Worm (Caenorhabditis elegans) whole organism, young adult: ENCODE results near the gene Y42G9A.3.

Experiments
- B0035.1 ChIP-seq: sonication (generic microtip); optimal IDR thresholded peaks from 2 replicates; lab custom pipeline; 2016; ENCODE audit warnings: missing genetic modification characterization, mild to moderate bottlenecking, missing compliant biosample characterization, missing genotype, missing genetic modification reagents
- B0261.1 ChIP-seq: sonication (generic microtip); optimal IDR thresholded peaks from 2 replicates; lab custom pipeline; 2016; ENCODE audit warnings: mild to moderate bottlenecking, missing genetic modification characterization, moderate library complexity, missing compliant biosample characterization
- C17E4.6 ChIP-seq: fragments of 200-800 bp; sonication (Bioruptor generic); IDR thresholded peaks from 2 replicates; pipeline ENCODE4 v1.3.6; 2022; ENCODE audit warnings: missing genetic modification reagents, missing genetic modification characterization, missing compliant biosample characterization
- F33H1.4 ChIP-seq: fragments of 200-800 bp; sonication (Bioruptor generic); IDR thresholded peaks from 2 replicates; pipeline ENCODE4 v1.3.6; 2022; ENCODE audit warnings: missing genetic modification reagents, missing genetic modification characterization, missing compliant biosample characterization
- F37B4.10 ChIP-seq: fragments of 200-800 bp; sonication (Bioruptor generic); IDR thresholded peaks from 2 replicates; pipeline ENCODE4 v1.3.6; 2022; ENCODE audit warnings: missing genetic modification characterization, missing compliant biosample characterization
- F55B11.4 ChIP-seq: sonication (generic microtip); optimal IDR thresholded peaks from 2 replicates; lab custom pipeline; 2016; ENCODE audit warnings: missing compliant biosample characterization, missing genetic modification characterization, borderline replicate concordance; ENCODE audit not compliant: insufficient read depth
- K11D2.4 ChIP-seq: fragments of 200-800 bp; sonication (Bioruptor generic); IDR thresholded peaks from 2 replicates; pipeline ENCODE4 v1.3.6; 2022; ENCODE audit warnings: missing genetic modification reagents, missing genetic modification characterization, missing compliant biosample characterization
- T07F8.4 ChIP-seq: sonication (generic microtip); optimal IDR thresholded peaks from 2 replicates; lab custom pipeline; 2016; ENCODE audit warnings: mild to moderate bottlenecking, missing genetic modification characterization, moderate library complexity, missing compliant biosample characterization
- Y53G8AR.9 ChIP-seq: fragments of 200-800 bp; sonication (Bioruptor generic); conservative IDR thresholded peaks from 2 replicates; pipeline ENCODE4 v1.3.6; 2022; ENCODE audit warnings: missing genetic modification reagents, missing genetic modification characterization, missing compliant biosample characterization
- Y56A3A.18 ChIP-seq: fragments of 200-800 bp; sonication (Bioruptor generic); IDR thresholded peaks from 2 replicates; pipeline ENCODE4 v1.3.6; 2022; ENCODE audit warnings: missing genetic modification reagents, missing genetic modification characterization, missing compliant biosample characterization
- Y79H2A.3 ChIP-seq: fragments of 200-800 bp; sonication (Bioruptor generic); conservative IDR thresholded peaks from 2 replicates; pipeline ENCODE4 v1.3.6; 2022; ENCODE audit warnings: missing genetic modification reagents, missing genetic modification characterization, missing compliant biosample characterization
- aptf-2 ChIP-seq: fragments of 200-800 bp; sonication (Bioruptor generic); conservative IDR thresholded peaks from 2 replicates; pipeline ENCODE4 v1.3.6; 2022; ENCODE audit warnings: missing genetic modification reagents, missing genetic modification characterization, missing compliant biosample characterization
- aptf-3 ChIP-seq: fragments of 200-800 bp; sonication (Bioruptor generic); IDR thresholded peaks from 2 replicates; pipeline ENCODE4 v1.3.6; 2022; ENCODE audit warnings: missing genetic modification characterization, missing compliant biosample characterization
- atf-7 ChIP-seq: sonication (generic microtip); optimal IDR thresholded peaks from 2 replicates; lab custom pipeline; 2017; ENCODE audit warnings: mild to moderate bottlenecking, missing genetic modification characterization, missing compliant biosample characterization
- bed-1 ChIP-seq: fragments of 200-800 bp; sonication (Bioruptor generic); IDR thresholded peaks from 2 replicates; pipeline ENCODE4 v1.3.6; 2022; ENCODE audit warnings: missing genetic modification reagents, missing genetic modification characterization, missing compliant biosample characterization
- ccch-3 ChIP-seq: fragments of 200-800 bp; sonication (Bioruptor generic); optimal IDR thresholded peaks from 2 replicates; lab custom pipeline; 2018; ENCODE audit warnings: mild to moderate bottlenecking, missing genetic modification characterization, missing compliant biosample characterization
- cebp-2 ChIP-seq: fragments of 200-800 bp; sonication (Bioruptor generic); IDR thresholded peaks from 2 replicates; pipeline ENCODE4 v1.3.6; 2022; ENCODE audit warnings: missing genetic modification characterization, missing compliant biosample characterization
- ceh-79 ChIP-seq: sonication (generic microtip); optimal IDR thresholded peaks from 2 replicates; lab custom pipeline; 2017; ENCODE audit warnings: mild to moderate bottlenecking, missing genetic modification characterization, missing compliant biosample characterization
- dox-1 ChIP-seq: fragments of 200-800 bp; sonication (Bioruptor generic); IDR thresholded peaks from 2 replicates; pipeline ENCODE4 v1.3.6; 2022; ENCODE audit warnings: missing genetic modification reagents, missing genetic modification characterization, missing compliant biosample characterization
- dpff-1 ChIP-seq: sonication (generic microtip); optimal IDR thresholded peaks from 2 replicates; lab custom pipeline; 2017; ENCODE audit warnings: mild to moderate bottlenecking, missing genetic modification characterization, missing compliant biosample characterization
- ets-4 ChIP-seq: fragments of 200-800 bp; sonication (Bioruptor generic); optimal IDR thresholded peaks from 2 replicates; lab custom pipeline; 2018; ENCODE audit warnings: mild to moderate bottlenecking, missing genetic modification characterization, missing compliant biosample characterization
- fkh-3 ChIP-seq: sonication (generic microtip); optimal IDR thresholded peaks from 2 replicates; lab custom pipeline; 2016; ENCODE audit warnings: mild to moderate bottlenecking, missing genetic modification characterization, missing compliant biosample characterization
- hmg-1.2 ChIP-seq: fragments of 200-800 bp; sonication (Bioruptor generic); IDR thresholded peaks from 2 replicates; pipeline ENCODE4 v1.3.6; 2022; ENCODE audit warnings: missing genetic modification reagents, missing genetic modification characterization, missing compliant biosample characterization
- hrde-1 ChIP-seq: sonication (generic microtip); optimal IDR thresholded peaks from 2 replicates; lab custom pipeline; 2016; ENCODE audit warnings: missing genetic modification characterization, mild to moderate bottlenecking, missing compliant biosample characterization, moderate library complexity, missing genotype, missing genetic modification reagents, borderline replicate concordance
- lag-1 ChIP-seq: fragments of 200-800 bp; sonication (Bioruptor generic); IDR thresholded peaks from 2 replicates; pipeline ENCODE4 v1.3.6; 2022; ENCODE audit warnings: missing genetic modification reagents, missing genetic modification characterization, missing compliant biosample characterization
- let-526 ChIP-seq: fragments of 200-800 bp; sonication (Bioruptor generic); IDR thresholded peaks from 2 replicates; pipeline ENCODE4 v1.3.6; 2022; ENCODE audit warnings: missing genetic modification reagents, missing genetic modification characterization, missing compliant biosample characterization
- let-607 ChIP-seq, 2 experiments: fragments of 200-800 bp in 1 of 2; sonication (Bioruptor generic) in 1 of 2; sonication (generic microtip) in 1 of 2; optimal IDR thresholded peaks; 2 replicates each; lab custom pipeline; 2016 to 2018; ENCODE audit warnings: mild to moderate bottlenecking in 2 of 2, missing compliant biosample characterization in 2 of 2, missing genetic modification characterization in 2 of 2, moderate library complexity in 2 of 2, missing genotype in 1 of 2
- lin-54 ChIP-seq: fragments of 200-800 bp; sonication (Bioruptor generic); optimal IDR thresholded peaks from 2 replicates; lab custom pipeline; 2018; ENCODE audit warnings: mild to moderate bottlenecking, missing genetic modification characterization, missing compliant biosample characterization
- lsy-27 ChIP-seq: sonication (generic microtip); optimal IDR thresholded peaks from 2 replicates; lab custom pipeline; 2017; ENCODE audit warnings: missing genetic modification characterization, mild to moderate bottlenecking, missing compliant biosample characterization, antibody characterized with exemption, missing genotype, borderline replicate concordance; ENCODE audit not compliant: insufficient read depth
- madf-3 ChIP-seq: fragments of 200-800 bp; sonication (Bioruptor generic); IDR thresholded peaks from 2 replicates; pipeline ENCODE4 v1.3.6; 2022; ENCODE audit warnings: missing genetic modification reagents, missing genetic modification characterization, missing compliant biosample characterization
- madf-6 ChIP-seq: fragments of 200-800 bp; sonication (Bioruptor generic); IDR thresholded peaks from 2 replicates; pipeline ENCODE4 v1.3.6; 2022; ENCODE audit warnings: missing genetic modification reagents, missing genetic modification characterization, missing compliant biosample characterization
- madf-8 ChIP-seq: fragments of 200-800 bp; sonication (Bioruptor generic); conservative IDR thresholded peaks from 2 replicates; pipeline ENCODE4 v1.3.6; 2022; ENCODE audit warnings: missing genetic modification reagents, missing genetic modification characterization, missing compliant biosample characterization
- mcd-1 ChIP-seq: fragments of 200-800 bp; sonication (Bioruptor generic); IDR thresholded peaks from 2 replicates; pipeline ENCODE4 v1.3.6; 2022; ENCODE audit warnings: missing genetic modification reagents, missing genetic modification characterization, missing compliant biosample characterization
- mes-4 ChIP-seq: sonication (generic microtip); optimal IDR thresholded peaks from 2 replicates; lab custom pipeline; 2016; ENCODE audit warnings: missing genotype, missing genetic modification characterization, missing compliant biosample characterization
- mxl-1 ChIP-seq: sonication (generic microtip); optimal IDR thresholded peaks from 2 replicates; lab custom pipeline; 2016; ENCODE audit warnings: missing genetic modification characterization, missing compliant biosample characterization
- nfyb-1 ChIP-seq: fragments of 200-800 bp; sonication (Bioruptor generic); IDR thresholded peaks from 2 replicates; pipeline ENCODE4 v1.3.6; 2022; ENCODE audit warnings: missing genetic modification reagents, missing genetic modification characterization, missing compliant biosample characterization
- nhr-120 ChIP-seq: fragments of 200-800 bp; sonication (Bioruptor generic); IDR thresholded peaks from 2 replicates; pipeline ENCODE4 v1.3.6; 2022; ENCODE audit warnings: missing genetic modification characterization, missing compliant biosample characterization
- pbrm-1 ChIP-seq: fragments of 200-800 bp; sonication (Bioruptor generic); IDR thresholded peaks from 2 replicates; pipeline ENCODE4 v1.3.6; 2022; ENCODE audit warnings: missing genetic modification reagents, missing genetic modification characterization, missing compliant biosample characterization
- rcor-1 ChIP-seq: fragments of 200-800 bp; sonication (Bioruptor generic); IDR thresholded peaks from 2 replicates; pipeline ENCODE4 v1.3.6; 2022; ENCODE audit warnings: missing genetic modification reagents, missing genetic modification characterization, missing compliant biosample characterization
- snpc-1.3 ChIP-seq: sonication (generic microtip); optimal IDR thresholded peaks from 2 replicates; lab custom pipeline; 2017; ENCODE audit warnings: missing genetic modification characterization, mild to moderate bottlenecking, missing compliant biosample characterization, antibody characterized with exemption, moderate library complexity, missing genotype, missing genetic modification reagents; ENCODE audit not compliant: insufficient read depth
- sptf-2 ChIP-seq: fragments of 200-800 bp; sonication (Bioruptor generic); optimal IDR thresholded peaks from 2 replicates; lab custom pipeline; 2018; ENCODE audit warnings: mild to moderate bottlenecking, missing genetic modification characterization, missing compliant biosample characterization
- tlf-1 ChIP-seq: fragments of 200-800 bp; sonication (Bioruptor generic); optimal IDR thresholded peaks from 2 replicates; lab custom pipeline; 2018; ENCODE audit warnings: mild to moderate bottlenecking, missing genetic modification characterization, missing compliant biosample characterization
- unc-130 ChIP-seq: sonication (generic microtip); optimal IDR thresholded peaks from 2 replicates; lab custom pipeline; 2016; ENCODE audit warnings: missing genetic modification reagents, missing genetic modification characterization, missing compliant biosample characterization
- xnd-1 ChIP-seq: sonication (generic microtip); optimal IDR thresholded peaks from 2 replicates; lab custom pipeline; 2016; ENCODE audit warnings: missing genotype, missing genetic modification reagents, missing genetic modification characterization, missing compliant biosample characterization
- zfh-2 ChIP-seq: fragments of 200-800 bp; sonication (Bioruptor generic); conservative IDR thresholded peaks from 2 replicates; pipeline ENCODE4 v1.3.6; 2022; ENCODE audit warnings: missing genetic modification reagents, missing genetic modification characterization, missing compliant biosample characterization
- ztf-18 ChIP-seq: sonication (generic microtip); optimal IDR thresholded peaks from 2 replicates; lab custom pipeline; 2016; ENCODE audit warnings: missing genotype, mild to moderate bottlenecking, missing genetic modification characterization, missing compliant biosample characterization

Gene Y42G9A.3

ce11 chrIII:6158642-6159475 lies 12.8 kb downstream of the Y42G9A.3 start, which contains the start of gene nfm-1 (continued):
- TF ChIP-seq madf-3: 0 out of 2 replicates have a peak, but pooled peaks have one; percentile 66
- TF ChIP-seq T07F8.4 (tag; lab: Kevin White, UChicago): peak; percentile 57
- peak; percentile 70 for TF ChIP-seq atf-7 (tag; lab: Kevin White, UChicago)
- no peak for TF ChIP-seq lag-1 (GFP tag; lab: Robert Waterston, UW)
- peak; percentile 76 for TF ChIP-seq rcor-1 (GFP tag; lab: Robert Waterston, UW)
- no peak for TF ChIP-seq F55B11.4
- TF ChIP-seq mcd-1: peak; percentile 62
- TF ChIP-seq tlf-1 (GFP tag; lab: Kevin White, UChicago): peak; percentile 8
- TF ChIP-seq fkh-3 (tag; lab: Kevin White, UChicago): peak; percentile 65
- no peak for TF ChIP-seq ceh-79
- TF ChIP-seq hmg-1.2 (GFP tag; lab: Robert Waterston, UW): peak; percentile 82
- TF ChIP-seq mxl-1: peak; percentile 85
- no peak for TF ChIP-seq aptf-2 (GFP tag; lab: Robert Waterston, UW)
- TF ChIP-seq K11D2.4 (GFP tag; lab: Robert Waterston, UW): no peak
- no peak for TF ChIP-seq xnd-1 (tag; lab: Kevin White, UChicago)
- TF ChIP-seq ets-4 (GFP tag; lab: Kevin White, UChicago): no peak
- TF ChIP-seq bed-1: no peak
- TF ChIP-seq dox-1 (GFP tag; lab: Robert Waterston, UW): peak; percentile 71
- peak; percentile 72 for TF ChIP-seq ztf-18 (tag; lab: Kevin White, UChicago)
- peak; percentile 54 for TF ChIP-seq unc-130
- TF ChIP-seq cebp-2: 0 out of 2 replicates have a peak, but pooled peaks have one; percentile 66
- TF ChIP-seq aptf-3: 0 out of 2 replicates have a peak, but pooled peaks have one; percentile 73
- no peak for TF ChIP-seq zfh-2
- TF ChIP-seq pbrm-1: peak; percentile 81
- peak; percentile 67 for TF ChIP-seq lin-54 (GFP tag; lab: Kevin White, UChicago)
- peak; percentile 37 for TF ChIP-seq lsy-27 (tag; lab: Kevin White, UChicago)
- TF ChIP-seq B0035.1 (tag; lab: Kevin White, UChicago): no peak
- TF ChIP-seq let-607 (tag; optimal IDR thresholded peaks at IDR 0.05; lab: Kevin White, UChicago): peak; percentile 48 to 68
- TF ChIP-seq Y79H2A.3 (GFP tag; lab: Robert Waterston, UW): no peak
- TF ChIP-seq B0261.1 (tag; lab: Kevin White, UChicago): peak; percentile 99
- no peak for TF ChIP-seq F37B4.10 (GFP tag; lab: Robert Waterston, UW)
- peak; percentile 68 for TF ChIP-seq Y53G8AR.9 (GFP tag; lab: Robert Waterston, UW)
- TF ChIP-seq dpff-1 (tag; lab: Kevin White, UChicago): peak; percentile 42
- TF ChIP-seq sptf-2: no peak
- peak; percentile 80 for TF ChIP-seq nfyb-1 (GFP tag; lab: Robert Waterston, UW)
- no peak for TF ChIP-seq ccch-3 (GFP tag; lab: Kevin White, UChicago)
- TF ChIP-seq let-526: no peak
- TF ChIP-seq F33H1.4: peak; percentile 44
- TF ChIP-seq mes-4 (tag; lab: Kevin White, UChicago): peak; percentile 36
- TF ChIP-seq hrde-1 (tag; lab: Kevin White, UChicago): peak; percentile 41
- TF ChIP-seq Y56A3A.18 (GFP tag; lab: Robert Waterston, UW): peak; percentile 72
- no peak for TF ChIP-seq nhr-120 (GFP tag; lab: Robert Waterston, UW)
- TF ChIP-seq C17E4.6: 0 out of 2 replicates have a peak, but pooled peaks have one; percentile 41
- peak; percentile 41; the same call in 1 of the 2 replicates for TF ChIP-seq madf-8 (GFP tag; lab: Robert Waterston, UW)
- TF ChIP-seq snpc-1.3 (tag; lab: Kevin White, UChicago): no peak
- peak; percentile 68 for TF ChIP-seq madf-6 (GFP tag; lab: Robert Waterston, UW)
